Fruit fly (Drosophila melanogaster): Measurements from ENCODE around the gene saturn.

- TF ChIP-seq Sox14 (GFP tag; optimal IDR thresholded peaks at IDR 0.05) (no peak), Sox15 (GFP tag; optimal IDR thresholded peaks at IDR 0.05) (no peak), CG11902 (GFP tag; optimal IDR thresholded peaks at IDR 0.05) (no peak), Met (GFP tag; optimal IDR thresholded peaks at IDR 0.05) (no peak), Hr4 (GFP tag; optimal IDR thresholded peaks at IDR 0.05) (no peak)
These were observed 4.2 kb downstream of the saturn start for dm6 chr3L:14207361-14207760.

Data from whole organism, prepupa.